Worm (Caenorhabditis elegans) whole organism, young adult: ENCODE data around the gene glb-5.

Experiments used
- B0019.2 ChIP-seq: fragments of 200-800 bp; sonication (Bioruptor generic); conservative IDR thresholded peaks from 2 replicates; pipeline ENCODE4 v1.3.6; 2022; ENCODE audit warnings: missing genetic modification reagents, missing genetic modification characterization, missing compliant biosample characterization
- C06A6.2 ChIP-seq: fragments of 200-800 bp; sonication (Bioruptor generic); conservative IDR thresholded peaks from 2 replicates; pipeline ENCODE4 v1.3.6; 2022; ENCODE audit warnings: missing genetic modification characterization, missing compliant biosample characterization
- C17E4.6 ChIP-seq: fragments of 200-800 bp; sonication (Bioruptor generic); IDR thresholded peaks from 2 replicates; pipeline ENCODE4 v1.3.6; 2022; ENCODE audit warnings: missing genetic modification reagents, missing genetic modification characterization, missing compliant biosample characterization
- D2030.7 ChIP-seq: fragments of 200-800 bp; sonication (Bioruptor generic); IDR thresholded peaks from 2 replicates; pipeline ENCODE4 v1.3.6; 2022; ENCODE audit warnings: missing genetic modification reagents, missing genetic modification characterization, missing compliant biosample characterization
- F10E7.11 ChIP-seq: sonication (generic microtip); optimal IDR thresholded peaks from 2 replicates; lab custom pipeline; 2017; ENCODE audit warnings: mild to moderate bottlenecking, missing genetic modification characterization, moderate library complexity, missing compliant biosample characterization
- F52B5.7 ChIP-seq: sonication (generic microtip); optimal IDR thresholded peaks from 2 replicates; lab custom pipeline; 2016; ENCODE audit warnings: mild to moderate bottlenecking, missing genetic modification characterization, missing compliant biosample characterization
- T26A5.8 ChIP-seq: sonication (generic microtip); optimal IDR thresholded peaks from 2 replicates; lab custom pipeline; 2016; ENCODE audit warnings: missing genetic modification characterization, missing compliant biosample characterization
- Y53G8AR.9 ChIP-seq: fragments of 200-800 bp; sonication (Bioruptor generic); conservative IDR thresholded peaks from 2 replicates; pipeline ENCODE4 v1.3.6; 2022; ENCODE audit warnings: missing genetic modification reagents, missing genetic modification characterization, missing compliant biosample characterization
- Y67H2A.10 ChIP-seq: fragments of 200-800 bp; sonication (Bioruptor generic); conservative IDR thresholded peaks from 2 replicates; pipeline ENCODE4 v1.3.6; 2022; ENCODE audit warnings: missing genetic modification reagents, missing genetic modification characterization, missing compliant biosample characterization
- ZK185.1 ChIP-seq: sonication (generic microtip); optimal IDR thresholded peaks from 2 replicates; lab custom pipeline; 2016; ENCODE audit warnings: mild to moderate bottlenecking, missing genetic modification characterization, missing compliant biosample characterization; ENCODE audit not compliant: poor library complexity, severe bottlenecking
- ama-1 ChIP-seq, 3 experiments: fragments of 150-350 bp in 1 of 3; sonication (generic microtip) in 2 of 3; optimal IDR thresholded peaks; 2 replicates each; lab custom pipeline; 2014 to 2018; ENCODE audit warnings: missing biosample characterization in 2 of 3, missing genetic modification characterization in 2 of 3, missing genetic modification reagents in 2 of 3
- aptf-2 ChIP-seq: fragments of 200-800 bp; sonication (Bioruptor generic); conservative IDR thresholded peaks from 2 replicates; pipeline ENCODE4 v1.3.6; 2022; ENCODE audit warnings: missing genetic modification reagents, missing genetic modification characterization, missing compliant biosample characterization
- atf-7 ChIP-seq: sonication (generic microtip); optimal IDR thresholded peaks from 2 replicates; lab custom pipeline; 2017; ENCODE audit warnings: mild to moderate bottlenecking, missing genetic modification characterization, missing compliant biosample characterization
- athp-1 ChIP-seq: sonication (generic microtip); optimal IDR thresholded peaks from 2 replicates; lab custom pipeline; 2017; ENCODE audit warnings: mild to moderate bottlenecking, missing genetic modification characterization, missing compliant biosample characterization
- attf-3 ChIP-seq: fragments of 200-800 bp; sonication (Bioruptor generic); conservative IDR thresholded peaks from 2 replicates; pipeline ENCODE4 v1.3.6; 2022; ENCODE audit warnings: missing genetic modification reagents, missing genetic modification characterization, missing compliant biosample characterization
- attf-5 ChIP-seq: fragments of 200-800 bp; sonication (Bioruptor generic); optimal IDR thresholded peaks from 2 replicates; lab custom pipeline; 2018; ENCODE audit warnings: mild to moderate bottlenecking, missing genetic modification characterization, missing compliant biosample characterization
- bed-2 ChIP-seq: fragments of 200-800 bp; sonication (Bioruptor generic); IDR thresholded peaks from 2 replicates; pipeline ENCODE4 v1.3.6; 2022; ENCODE audit warnings: missing genetic modification reagents, missing genetic modification characterization, missing compliant biosample characterization
- ccch-3 ChIP-seq: fragments of 200-800 bp; sonication (Bioruptor generic); optimal IDR thresholded peaks from 2 replicates; lab custom pipeline; 2018; ENCODE audit warnings: mild to moderate bottlenecking, missing genetic modification characterization, missing compliant biosample characterization
- cebp-2 ChIP-seq: fragments of 200-800 bp; sonication (Bioruptor generic); IDR thresholded peaks from 2 replicates; pipeline ENCODE4 v1.3.6; 2022; ENCODE audit warnings: missing genetic modification characterization, missing compliant biosample characterization
- ceh-100 ChIP-seq: fragments of 200-800 bp; sonication (Bioruptor generic); IDR thresholded peaks from 2 replicates; pipeline ENCODE4 v1.3.6; 2022; ENCODE audit warnings: missing genetic modification reagents, missing genetic modification characterization, missing compliant biosample characterization
- ceh-27 ChIP-seq: fragments of 200-800 bp; sonication (Bioruptor generic); optimal IDR thresholded peaks from 2 replicates; lab custom pipeline; 2018; ENCODE audit warnings: mild to moderate bottlenecking, missing genetic modification characterization, moderate library complexity, missing compliant biosample characterization
- ceh-91 ChIP-seq: fragments of 200-800 bp; sonication (Bioruptor generic); IDR thresholded peaks from 2 replicates; pipeline ENCODE4 v1.3.6; 2022; ENCODE audit warnings: missing genetic modification reagents, missing genetic modification characterization, missing compliant biosample characterization
- efl-1 ChIP-seq: fragments of 150-350 bp; optimal IDR thresholded peaks from 2 replicates; lab custom pipeline; 2014; ENCODE audit warnings: missing biosample characterization, missing genetic modification reagents, missing genetic modification characterization
- egl-18 ChIP-seq: fragments of 200-800 bp; sonication (Bioruptor generic); IDR thresholded peaks from 2 replicates; pipeline ENCODE4 v1.3.6; 2022; ENCODE audit warnings: missing genetic modification reagents, missing genetic modification characterization, missing compliant biosample characterization
- egl-44 ChIP-seq: fragments of 200-800 bp; sonication (Bioruptor generic); IDR thresholded peaks from 2 replicates; pipeline ENCODE4 v1.3.6; 2022; ENCODE audit warnings: missing genetic modification reagents, missing genetic modification characterization, missing compliant biosample characterization
- hlh-12 ChIP-seq: sonication (generic microtip); optimal IDR thresholded peaks from 2 replicates; lab custom pipeline; 2016; ENCODE audit warnings: missing genetic modification characterization, missing compliant biosample characterization
- hmg-20 ChIP-seq: fragments of 200-800 bp; sonication (Bioruptor generic); IDR thresholded peaks from 2 replicates; pipeline ENCODE4 v1.3.6; 2022; ENCODE audit warnings: missing genetic modification reagents, missing genetic modification characterization, missing compliant biosample characterization
- lag-1 ChIP-seq: fragments of 200-800 bp; sonication (Bioruptor generic); IDR thresholded peaks from 2 replicates; pipeline ENCODE4 v1.3.6; 2022; ENCODE audit warnings: missing genetic modification reagents, missing genetic modification characterization, missing compliant biosample characterization
- lin-26 ChIP-seq: fragments of 200-800 bp; sonication (Bioruptor generic); IDR thresholded peaks from 2 replicates; pipeline ENCODE4 v1.3.6; 2022; ENCODE audit warnings: missing genetic modification reagents, missing genetic modification characterization, missing compliant biosample characterization
- lin-40 ChIP-seq: sonication (generic microtip); optimal IDR thresholded peaks from 2 replicates; lab custom pipeline; 2016; ENCODE audit warnings: missing genetic modification characterization, mild to moderate bottlenecking, missing compliant biosample characterization, missing genotype, missing genetic modification reagents
- lin-54 ChIP-seq: fragments of 200-800 bp; sonication (Bioruptor generic); optimal IDR thresholded peaks from 2 replicates; lab custom pipeline; 2018; ENCODE audit warnings: mild to moderate bottlenecking, missing genetic modification characterization, missing compliant biosample characterization
- lir-1 ChIP-seq: fragments of 200-800 bp; sonication (Bioruptor generic); conservative IDR thresholded peaks from 2 replicates; pipeline ENCODE4 v1.3.6; 2022; ENCODE audit warnings: missing genetic modification reagents, missing genetic modification characterization, missing compliant biosample characterization
- lsl-1 ChIP-seq: fragments of 200-800 bp; sonication (Bioruptor generic); optimal IDR thresholded peaks from 2 replicates; lab custom pipeline; 2018; ENCODE audit warnings: mild to moderate bottlenecking, missing genetic modification characterization, moderate library complexity, missing compliant biosample characterization
- lsy-27 ChIP-seq: sonication (generic microtip); optimal IDR thresholded peaks from 2 replicates; lab custom pipeline; 2017; ENCODE audit warnings: missing genetic modification characterization, mild to moderate bottlenecking, missing compliant biosample characterization, antibody characterized with exemption, missing genotype, borderline replicate concordance; ENCODE audit not compliant: insufficient read depth
- madf-10 ChIP-seq: sonication (generic microtip); optimal IDR thresholded peaks from 2 replicates; lab custom pipeline; 2016; ENCODE audit warnings: mild to moderate bottlenecking, missing genetic modification characterization, missing compliant biosample characterization
- mel-28 ChIP-seq: sonication (generic microtip); optimal IDR thresholded peaks from 2 replicates; lab custom pipeline; 2016; ENCODE audit warnings: borderline replicate concordance, mild to moderate bottlenecking, missing genetic modification characterization, missing compliant biosample characterization
- mes-4 ChIP-seq: sonication (generic microtip); optimal IDR thresholded peaks from 2 replicates; lab custom pipeline; 2016; ENCODE audit warnings: missing genotype, missing genetic modification characterization, missing compliant biosample characterization
- rcor-1 ChIP-seq: fragments of 200-800 bp; sonication (Bioruptor generic); IDR thresholded peaks from 2 replicates; pipeline ENCODE4 v1.3.6; 2022; ENCODE audit warnings: missing genetic modification reagents, missing genetic modification characterization, missing compliant biosample characterization
- rec-8 ChIP-seq, 2 experiments: sonication (generic microtip); optimal IDR thresholded peaks; 2 replicates each; lab custom pipeline; 2016; ENCODE audit warnings: mild to moderate bottlenecking in 2 of 2, missing genetic modification characterization in 2 of 2, missing genetic modification reagents in 2 of 2, missing genotype in 2 of 2, missing biosample characterization in 1 of 2, missing compliant biosample characterization in 1 of 2, moderate library complexity in 1 of 2
- repo-1 ChIP-seq: sonication (generic microtip); optimal IDR thresholded peaks from 2 replicates; lab custom pipeline; 2017; ENCODE audit warnings: mild to moderate bottlenecking, missing genetic modification characterization, missing compliant biosample characterization
- sdz-38 ChIP-seq: sonication (generic microtip); optimal IDR thresholded peaks from 2 replicates; lab custom pipeline; 2016; ENCODE audit warnings: missing genotype, missing genetic modification characterization, missing compliant biosample characterization
- snpc-1.3 ChIP-seq: sonication (generic microtip); optimal IDR thresholded peaks from 2 replicates; lab custom pipeline; 2017; ENCODE audit warnings: missing genetic modification characterization, mild to moderate bottlenecking, missing compliant biosample characterization, antibody characterized with exemption, moderate library complexity, missing genotype, missing genetic modification reagents; ENCODE audit not compliant: insufficient read depth
- snpc-4 ChIP-seq, 5 experiments: fragments of 150-350 bp in 1 of 5; sonication (generic microtip) in 4 of 5; optimal IDR thresholded peaks; 2 replicates each; lab custom pipeline; 2014 to 2018; ENCODE audit warnings: missing genetic modification characterization in 5 of 5, missing biosample characterization in 3 of 5, antibody characterized with exemption in 2 of 5, mild to moderate bottlenecking in 2 of 5, missing compliant biosample characterization in 2 of 5, missing genotype in 2 of 5, moderate library complexity in 2 of 5, missing genetic modification reagents in 1 of 5
- tbp1 ChIP-seq: fragments of 200-800 bp; sonication (Bioruptor generic); optimal IDR thresholded peaks from 2 replicates; lab custom pipeline; 2018; ENCODE audit warnings: mild to moderate bottlenecking, missing genetic modification characterization, missing compliant biosample characterization
- tbx-9 ChIP-seq: sonication (generic microtip); optimal IDR thresholded peaks from 2 replicates; lab custom pipeline; 2016; ENCODE audit warnings: borderline replicate concordance, missing genetic modification characterization, inconsistent platforms, missing compliant biosample characterization
- unc-62 ChIP-seq: fragments of 150-350 bp; optimal IDR thresholded peaks from 2 replicates; lab custom pipeline; 2014; ENCODE audit warnings: missing biosample characterization, missing genetic modification reagents, missing genetic modification characterization
- ztf-25 ChIP-seq: fragments of 200-800 bp; sonication (Bioruptor generic); IDR thresholded peaks from 2 replicates; pipeline ENCODE4 v1.3.6; 2022; ENCODE audit warnings: missing genetic modification reagents, missing genetic modification characterization, missing compliant biosample characterization
- ztf-3 ChIP-seq: fragments of 200-800 bp; sonication (Bioruptor generic); optimal IDR thresholded peaks from 2 replicates; lab custom pipeline; 2018; ENCODE audit warnings: mild to moderate bottlenecking, missing genetic modification characterization, missing compliant biosample characterization

glb-5 gene

ce11 chrV:5587042-5587441 lies 28.4 kb downstream of the glb-5 start (continued):
- TF ChIP-seq lsy-27 (tag; lab: Kevin White, UChicago) (no peak), hmg-20 (GFP tag; lab: Robert Waterston, UW) (no peak), tbp1 (GFP tag; lab: Kevin White, UChicago) (peak; percentile 53), D2030.7 (GFP tag; lab: Robert Waterston, UW) (no peak), sdz-38 (no peak), repo-1 (tag; lab: Kevin White, UChicago) (no peak), B0019.2 (no peak), ZK185.1 (tag; lab: Kevin White, UChicago) (peak; percentile 14), ztf-25 (GFP tag; lab: Robert Waterston, UW) (no peak), lag-1 (GFP tag; lab: Robert Waterston, UW) (no peak), tbx-9 (tag; lab: Kevin White, UChicago) (no peak), Y53G8AR.9 (GFP tag; lab: Robert Waterston, UW) (no peak), atf-7 (tag; lab: Kevin White, UChicago) (peak; percentile 7), C06A6.2 (GFP tag; lab: Robert Waterston, UW) (peak; percentile 67), ama-1 (optimal IDR thresholded peaks at IDR 0.05; lab: Kevin White, UChicago) (no peak), ama-1 (GFP tag; optimal IDR thresholded peaks at IDR 0.05; lab: Kevin White, UChicago) (no peak), mel-28 (no peak), C17E4.6 (GFP tag; lab: Robert Waterston, UW) (no peak), athp-1 (tag; lab: Kevin White, UChicago) (no peak), bed-2 (no peak), ccch-3 (GFP tag; lab: Kevin White, UChicago) (no peak), lin-54 (GFP tag; lab: Kevin White, UChicago) (no peak), lin-26 (GFP tag; lab: Robert Waterston, UW) (no peak), unc-62 (GFP tag; lab: Kevin White, UChicago) (no peak), snpc-4 (GFP tag; optimal IDR thresholded peaks at IDR 0.05; lab: Kevin White, UChicago) (peak; percentile 81), snpc-4 (tag; optimal IDR thresholded peaks at IDR 0.05; lab: Kevin White, UChicago) (peak; percentile 86 to 98 (median 96)), T26A5.8 (tag; lab: Kevin White, UChicago) (no peak), ceh-100 (GFP tag; lab: Robert Waterston, UW) (no peak), snpc-1.3 (tag; lab: Kevin White, UChicago) (no peak), lin-40 (tag; lab: Kevin White, UChicago) (peak; percentile 62), aptf-2 (GFP tag; lab: Robert Waterston, UW) (no peak), lsl-1 (GFP tag; lab: Kevin White, UChicago) (no peak), ceh-27 (GFP tag; lab: Kevin White, UChicago) (no peak), attf-3 (GFP tag; lab: Robert Waterston, UW) (no peak), cebp-2 (no peak), efl-1 (GFP tag; lab: Kevin White, UChicago) (no peak), lir-1 (GFP tag; lab: Robert Waterston, UW) (no peak), mes-4 (tag; lab: Kevin White, UChicago) (no peak), ztf-3 (no peak), rcor-1 (GFP tag; lab: Robert Waterston, UW) (no peak), egl-18 (GFP tag; lab: Robert Waterston, UW) (no peak), rec-8 (tag; optimal IDR thresholded peaks at IDR 0.05; lab: Kevin White, UChicago) (no peak), ceh-91 (GFP tag; lab: Robert Waterston, UW) (no peak), F10E7.11 (tag; lab: Kevin White, UChicago) (no peak), madf-10 (tag; lab: Kevin White, UChicago) (no peak), F52B5.7 (tag; lab: Kevin White, UChicago) (no peak), Y67H2A.10 (GFP tag; lab: Robert Waterston, UW) (no peak), hlh-12 (tag; lab: Kevin White, UChicago) (no peak), attf-5 (no peak), egl-44 (no peak)
